Worm (Caenorhabditis elegans) whole organism, late embryonic: ENCODE measurements around the gene C45B11.2.

Experiments used
- F13H6.1 ChIP-seq: sonication (generic microtip); optimal IDR thresholded peaks from 2 replicates; lab custom pipeline; 2016; ENCODE audit warnings: missing genetic modification characterization, missing compliant biosample characterization
- K09A11.1 ChIP-seq: sonication (generic microtip); optimal IDR thresholded peaks from 2 replicates; lab custom pipeline; 2017; ENCODE audit warnings: antibody characterized with exemption, mild to moderate bottlenecking, missing genetic modification characterization, missing compliant biosample characterization; ENCODE audit not compliant: insufficient read depth
- T23F11.4 ChIP-seq: fragments of 200-800 bp; sonication (Bioruptor generic); optimal IDR thresholded peaks from 2 replicates; lab custom pipeline; 2018; ENCODE audit warnings: mild to moderate bottlenecking, missing genetic modification characterization, missing compliant biosample characterization
- ahr-1 ChIP-seq: sonication (generic microtip); optimal IDR thresholded peaks from 2 replicates; lab custom pipeline; 2016; ENCODE audit warnings: missing genetic modification characterization, missing compliant biosample characterization
- ama-1 ChIP-seq: fragments of 150-350 bp; optimal IDR thresholded peaks from 2 replicates; lab custom pipeline; 2014
- ceh-14 ChIP-seq: sonication (generic microtip); optimal IDR thresholded peaks from 2 replicates; lab custom pipeline; 2016; ENCODE audit warnings: missing genotype, missing genetic modification characterization, missing compliant biosample characterization
- ceh-22 ChIP-seq: sonication (generic microtip); optimal IDR thresholded peaks from 2 replicates; lab custom pipeline; 2017; ENCODE audit warnings: missing biosample characterization, missing genetic modification characterization
- ceh-24 ChIP-seq: sonication (generic microtip); optimal IDR thresholded peaks from 2 replicates; lab custom pipeline; 2016; ENCODE audit warnings: mild to moderate bottlenecking, missing genetic modification characterization, missing compliant biosample characterization
- ceh-31 ChIP-seq: sonication (generic microtip); optimal IDR thresholded peaks from 2 replicates; lab custom pipeline; 2016; ENCODE audit warnings: missing genetic modification characterization, missing compliant biosample characterization
- ceh-34 ChIP-seq: sonication (generic microtip); optimal IDR thresholded peaks from 2 replicates; lab custom pipeline; 2016; ENCODE audit warnings: mild to moderate bottlenecking, missing genetic modification characterization, missing compliant biosample characterization
- ceh-45 ChIP-seq: fragments of 200-800 bp; sonication (Bioruptor generic); IDR thresholded peaks from 2 replicates; pipeline ENCODE4 v1.3.6; 2022; ENCODE audit warnings: missing genetic modification reagents, missing genetic modification characterization, missing compliant biosample characterization
- ceh-6 ChIP-seq: fragments of 200-800 bp; sonication (Bioruptor generic); optimal IDR thresholded peaks from 2 replicates; lab custom pipeline; 2018; ENCODE audit warnings: mild to moderate bottlenecking, missing genetic modification characterization, missing compliant biosample characterization
- che-1 ChIP-seq: sonication (generic microtip); optimal IDR thresholded peaks from 2 replicates; lab custom pipeline; 2016; ENCODE audit warnings: mild to moderate bottlenecking, missing genetic modification characterization, missing compliant biosample characterization
- dmd-4 ChIP-seq: sonication (generic microtip); optimal IDR thresholded peaks from 2 replicates; lab custom pipeline; 2016; ENCODE audit warnings: borderline replicate concordance, missing genetic modification characterization, missing compliant biosample characterization
- eyg-1 ChIP-seq: sonication (generic microtip); optimal IDR thresholded peaks from 2 replicates; lab custom pipeline; 2016; ENCODE audit warnings: missing genotype, missing genetic modification characterization, missing compliant biosample characterization
- fax-1 ChIP-seq: sonication (generic microtip); optimal IDR thresholded peaks from 2 replicates; lab custom pipeline; 2016; ENCODE audit warnings: missing genotype, missing genetic modification characterization, missing compliant biosample characterization
- fkh-10 ChIP-seq: fragments of 150-350 bp; optimal IDR thresholded peaks from 2 replicates; lab custom pipeline; 2014; ENCODE audit warnings: missing biosample characterization, missing genetic modification reagents, missing genetic modification characterization
- gmeb-2 ChIP-seq: sonication (generic microtip); optimal IDR thresholded peaks from 2 replicates; lab custom pipeline; 2016; ENCODE audit warnings: missing genetic modification characterization, inconsistent platforms, missing compliant biosample characterization
- hlh-30 ChIP-seq: sonication (generic microtip); optimal IDR thresholded peaks from 2 replicates; lab custom pipeline; 2017; ENCODE audit warnings: antibody characterized with exemption, missing genetic modification characterization, missing compliant biosample characterization; ENCODE audit not compliant: insufficient read depth
- hlh-6 ChIP-seq: sonication (generic microtip); optimal IDR thresholded peaks from 2 replicates; lab custom pipeline; 2016; ENCODE audit warnings: missing genotype, missing genetic modification characterization, missing compliant biosample characterization
- hlh-8 ChIP-seq: sonication (generic microtip); optimal IDR thresholded peaks from 2 replicates; lab custom pipeline; 2016; ENCODE audit warnings: missing genotype, missing genetic modification characterization, missing compliant biosample characterization
- lim-6 ChIP-seq: sonication (generic microtip); optimal IDR thresholded peaks from 2 replicates; lab custom pipeline; 2016; ENCODE audit warnings: missing genetic modification characterization, missing compliant biosample characterization
- madf-2 ChIP-seq: sonication (generic microtip); optimal IDR thresholded peaks from 2 replicates; lab custom pipeline; 2017; ENCODE audit warnings: missing genetic modification characterization, missing compliant biosample characterization
- mec-3 ChIP-seq: sonication (generic microtip); optimal IDR thresholded peaks from 2 replicates; lab custom pipeline; 2016; ENCODE audit warnings: borderline replicate concordance, missing genetic modification characterization, missing compliant biosample characterization
- nhr-11 ChIP-seq: fragments of 150-350 bp; optimal IDR thresholded peaks from 2 replicates; lab custom pipeline; 2014; ENCODE audit warnings: missing biosample characterization, missing genetic modification characterization
- nhr-232 ChIP-seq: sonication (generic microtip); optimal IDR thresholded peaks from 2 replicates; lab custom pipeline; 2016; ENCODE audit warnings: missing genetic modification characterization, missing compliant biosample characterization
- npax-4 ChIP-seq: sonication (generic microtip); optimal IDR thresholded peaks from 2 replicates; lab custom pipeline; 2016; ENCODE audit warnings: missing genetic modification characterization, missing compliant biosample characterization
- pax-1 ChIP-seq: fragments of 150-350 bp; optimal IDR thresholded peaks from 2 replicates; lab custom pipeline; 2014; ENCODE audit warnings: missing biosample characterization, missing genetic modification characterization
- pha-4 ChIP-seq: fragments of 150-350 bp; optimal IDR thresholded peaks from 2 replicates; lab custom pipeline; 2018; ENCODE audit warnings: missing biosample characterization, missing genetic modification reagents, missing genetic modification characterization
- pqm-1 ChIP-seq: sonication (generic microtip); optimal IDR thresholded peaks from 2 replicates; lab custom pipeline; 2016; ENCODE audit warnings: missing genetic modification characterization, missing compliant biosample characterization
- ref-2 ChIP-seq: sonication (generic microtip); optimal IDR thresholded peaks from 2 replicates; lab custom pipeline; 2016; ENCODE audit warnings: missing genetic modification characterization, missing compliant biosample characterization
- sox-4 ChIP-seq: sonication (generic microtip); optimal IDR thresholded peaks from 2 replicates; lab custom pipeline; 2017; ENCODE audit warnings: mild to moderate bottlenecking, missing genetic modification characterization, inconsistent platforms, missing compliant biosample characterization
- syd-9 ChIP-seq: sonication (generic microtip); optimal IDR thresholded peaks from 2 replicates; lab custom pipeline; 2016; ENCODE audit warnings: mild to moderate bottlenecking, missing genetic modification characterization, moderate library complexity, missing compliant biosample characterization
- tbx-2 ChIP-seq: sonication (generic microtip); optimal IDR thresholded peaks from 2 replicates; lab custom pipeline; 2016; ENCODE audit warnings: missing genetic modification characterization, missing compliant biosample characterization
- tbx-7 ChIP-seq: sonication (generic microtip); optimal IDR thresholded peaks from 2 replicates; lab custom pipeline; 2016; ENCODE audit warnings: missing genotype, missing genetic modification characterization, missing compliant biosample characterization
- ttx-3 ChIP-seq: sonication (generic microtip); optimal IDR thresholded peaks from 2 replicates; lab custom pipeline; 2016; ENCODE audit warnings: missing genetic modification reagents, missing genetic modification characterization, missing compliant biosample characterization
- unc-3 ChIP-seq, 2 experiments: fragments of 200-800 bp in 1 of 2; sonication (Bioruptor generic) in 1 of 2; sonication (generic microtip) in 1 of 2; conservative IDR thresholded peaks in 1 of 2; optimal IDR thresholded peaks in 1 of 2; 2 replicates each; pipeline versions ENCODE4 v1.3.6 to Lab custom; 2016 to 2022; ENCODE audit warnings: missing compliant biosample characterization in 2 of 2, missing genetic modification characterization in 2 of 2, missing genetic modification reagents in 1 of 2
- unc-55 ChIP-seq: sonication (generic microtip); optimal IDR thresholded peaks from 2 replicates; lab custom pipeline; 2017; ENCODE audit warnings: missing biosample characterization, missing genetic modification reagents, missing genetic modification characterization
- unc-86 ChIP-seq: sonication (generic microtip); optimal IDR thresholded peaks from 2 replicates; lab custom pipeline; 2016; ENCODE audit warnings: missing genetic modification characterization, missing compliant biosample characterization
- zip-5 ChIP-seq: sonication (generic microtip); optimal IDR thresholded peaks from 2 replicates; lab custom pipeline; 2016; ENCODE audit warnings: missing genetic modification characterization, missing compliant biosample characterization
- ztf-16 ChIP-seq: sonication (generic microtip); optimal IDR thresholded peaks from 2 replicates; lab custom pipeline; 2017; ENCODE audit warnings: missing genetic modification characterization, missing compliant biosample characterization

The C45B11.2 gene

DNA sequence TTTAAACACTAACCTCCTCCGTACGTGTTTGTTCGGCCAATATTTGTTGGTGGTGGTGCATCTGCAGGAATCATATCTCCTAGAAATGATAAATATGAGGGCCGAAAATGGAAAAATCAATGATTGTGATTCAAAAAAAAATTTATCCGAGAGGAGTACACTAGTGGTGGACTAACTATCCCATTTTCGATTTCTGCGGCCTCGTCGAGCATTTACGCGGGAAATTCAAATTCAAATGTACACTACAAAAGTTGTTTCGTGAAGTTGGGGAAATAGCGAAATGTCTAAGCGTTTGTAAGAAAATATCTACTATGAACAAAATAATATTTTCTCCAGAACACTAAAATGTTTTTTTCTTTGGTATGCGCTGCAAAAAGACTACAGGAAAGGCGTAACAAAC lies 13.2 kb upstream of the C45B11.2 start (continued):
- TF ChIP-seq tbx-2 (peak; percentile 87), unc-86 (no peak), sox-4 (no peak), npax-4 (tag; lab: Kevin White, UChicago) (no peak), fax-1 (tag; lab: Kevin White, UChicago) (peak; percentile 40), mec-3 (peak; percentile 71), unc-55 (GFP tag; lab: Kevin White, UChicago) (no peak), hlh-8 (tag; lab: Kevin White, UChicago) (peak; percentile 68), ztf-16 (tag; lab: Kevin White, UChicago) (peak; percentile 50), eyg-1 (tag; lab: Kevin White, UChicago) (peak; percentile 17), gmeb-2 (tag; lab: Kevin White, UChicago) (no peak), madf-2 (peak; percentile 35), nhr-11 (tag; lab: Kevin White, UChicago) (no peak), ama-1 (lab: Kevin White, UChicago) (no peak), hlh-30 (no peak), hlh-6 (tag; lab: Kevin White, UChicago) (peak; percentile 59)

- TF ChIP-seq K09A11.1 (tag; lab: Kevin White, UChicago) (no peak), pha-4 (tag; lab: Kevin White, UChicago) (no peak), zip-5 (no peak), unc-86 (no peak), pax-1 (tag; lab: Kevin White, UChicago) (no peak), ceh-22 (no peak), nhr-232 (tag; lab: Kevin White, UChicago) (no peak), ttx-3 (tag; lab: Kevin White, UChicago) (no peak), ahr-1 (no peak), ceh-45 (GFP tag; lab: Robert Waterston, UW) (no peak), sox-4 (no peak), ceh-34 (tag; lab: Kevin White, UChicago) (no peak), syd-9 (tag; lab: Kevin White, UChicago) (no peak), pqm-1 (tag; lab: Kevin White, UChicago) (no peak), tbx-7 (no peak), F13H6.1 (tag; lab: Kevin White, UChicago) (no peak), ceh-6 (GFP tag; lab: Kevin White, UChicago) (no peak)
Measured at ce11 chrV:11030675-11031074, 11.8 kb upstream of the C45B11.2 start.

- no peak for TF ChIP-seq ceh-31 (tag; lab: Kevin White, UChicago)
- TF ChIP-seq ref-2 (tag; lab: Kevin White, UChicago) = no peak
- no peak for TF ChIP-seq T23F11.4 (GFP tag; lab: Kevin White, UChicago)
- no peak for TF ChIP-seq unc-3 (GFP tag; conservative IDR thresholded peaks at IDR 0.05; lab: Robert Waterston, UW)
- no peak for TF ChIP-seq unc-3 (tag; optimal IDR thresholded peaks at IDR 0.05; lab: Kevin White, UChicago)
- no peak for TF ChIP-seq eyg-1 (tag; lab: Kevin White, UChicago)
- no peak for TF ChIP-seq dmd-4 (tag; lab: Kevin White, UChicago)
- no peak for TF ChIP-seq che-1 (tag; lab: Kevin White, UChicago)
- no peak for TF ChIP-seq ceh-24 (tag; lab: Kevin White, UChicago)
- TF ChIP-seq lim-6 (tag; lab: Kevin White, UChicago) = no peak
- TF ChIP-seq mec-3 = no peak
- TF ChIP-seq ceh-14 (tag; lab: Kevin White, UChicago) = no peak
- no peak for TF ChIP-seq tbx-2
- no peak for TF ChIP-seq fax-1 (tag; lab: Kevin White, UChicago)
- TF ChIP-seq pqm-1 (tag; lab: Kevin White, UChicago) = no peak
- no peak for TF ChIP-seq pax-1 (tag; lab: Kevin White, UChicago)
- no peak for TF ChIP-seq fkh-10
- TF ChIP-seq, all 69 proteins: peak for 0
Measured at ce11 chrV:11033241-11033640, 9.3 kb upstream of the C45B11.2 start.
